Worm (Caenorhabditis elegans): Measurements from ENCODE around the gene alg-1.

Gene alg-1

ce11 chrX:13937350-13937749 lies 11.6 kb upstream of the alg-1 start:
- no peak for TF ChIP-seq mbf-1 (tag; optimal IDR thresholded peaks at IDR 0.05)
- TF ChIP-seq lin-39 (tag; optimal IDR thresholded peaks at IDR 0.05), result no peak
- TF ChIP-seq C34F6.9 (tag; optimal IDR thresholded peaks at IDR 0.05), result no peak
- TF ChIP-seq lin-13 (GFP tag; optimal IDR thresholded peaks at IDR 0.05), result no peak
- TF ChIP-seq ceh-16 (tag; optimal IDR thresholded peaks at IDR 0.05), result no peak
- TF ChIP-seq peb-1 (tag; optimal IDR thresholded peaks at IDR 0.05), result no peak
- no peak for TF ChIP-seq nhr-237 (tag; optimal IDR thresholded peaks at IDR 0.05)
- no peak for TF ChIP-seq lin-11 (tag; optimal IDR thresholded peaks at IDR 0.05)
- no peak for TF ChIP-seq nhr-25 (tag; optimal IDR thresholded peaks at IDR 0.05)
- TF ChIP-seq sma-9 (GFP tag; optimal IDR thresholded peaks at IDR 0.05), result peak; percentile 86
- no peak for TF ChIP-seq sma-9 (tag; optimal IDR thresholded peaks at IDR 0.05)
- TF ChIP-seq unc-55 (GFP tag; optimal IDR thresholded peaks at IDR 0.05), result no peak
- TF ChIP-seq nhr-11 (tag; optimal IDR thresholded peaks at IDR 0.05), result no peak
- TF ChIP-seq ztf-4 (tag; optimal IDR thresholded peaks at IDR 0.05), result no peak
- TF ChIP-seq zag-1 (tag; optimal IDR thresholded peaks at IDR 0.05), result no peak
- no peak for TF ChIP-seq nhr-12 (tag; optimal IDR thresholded peaks at IDR 0.05)
- no peak for TF ChIP-seq sem-4 (tag; optimal IDR thresholded peaks at IDR 0.05)
- no peak for TF ChIP-seq unc-39 (tag; optimal IDR thresholded peaks at IDR 0.05)
- TF ChIP-seq sma-3 (GFP tag; optimal IDR thresholded peaks at IDR 0.05), result peak; percentile 17
- no peak for TF ChIP-seq elt-1 (tag; optimal IDR thresholded peaks at IDR 0.05)
- no peak for TF ChIP-seq R02D3.7 (tag; optimal IDR thresholded peaks at IDR 0.05)
- peak; percentile 54 for TF ChIP-seq fos-1 (tag; optimal IDR thresholded peaks at IDR 0.05)
- no peak for TF ChIP-seq dmd-4 (tag; optimal IDR thresholded peaks at IDR 0.05)
- TF ChIP-seq elt-3 (tag; optimal IDR thresholded peaks at IDR 0.05), result peak; percentile 59
- TF ChIP-seq F13H6.1 (tag; optimal IDR thresholded peaks at IDR 0.05), result no peak
- no peak for TF ChIP-seq mab-5 (tag; optimal IDR thresholded peaks at IDR 0.05)
- no peak for TF ChIP-seq egl-27 (tag; optimal IDR thresholded peaks at IDR 0.05)
- TF ChIP-seq alr-1 (tag; optimal IDR thresholded peaks at IDR 0.05), result no peak
- no peak for TF ChIP-seq snpc-4 (tag; optimal IDR thresholded peaks at IDR 0.05)
- no peak for TF ChIP-seq nhr-77 (tag; optimal IDR thresholded peaks at IDR 0.05)
- no peak for TF ChIP-seq ZK546.5 (tag; optimal IDR thresholded peaks at IDR 0.05)
- TF ChIP-seq ztf-11 (tag; optimal IDR thresholded peaks at IDR 0.05), result no peak
- peak; percentile 22 for TF ChIP-seq crh-2 (tag; optimal IDR thresholded peaks at IDR 0.05)
- no peak for TF ChIP-seq mdl-1 (tag; optimal IDR thresholded peaks at IDR 0.05)
- no peak for TF ChIP-seq nhr-23 (tag; optimal IDR thresholded peaks at IDR 0.05)
- TF ChIP-seq aly-2 (tag; optimal IDR thresholded peaks at IDR 0.05), result no peak

ce11 chrX:13937910-13938309 lies 11.0 kb upstream of the alg-1 start:
- TF ChIP-seq elt-3 (tag; optimal IDR thresholded peaks at IDR 0.05) (peak; percentile 9), nhr-21 (tag; optimal IDR thresholded peaks at IDR 0.05) (peak; percentile 33), ztf-1 (GFP tag; conservative IDR thresholded peaks at IDR 0.05) (no peak), lsy-2 (tag; optimal IDR thresholded peaks at IDR 0.05) (peak in 1 of 2 experiments; percentile 31), ceh-16 (tag; optimal IDR thresholded peaks at IDR 0.05) (no peak)

- TF ChIP-seq nhr-25 (tag; optimal IDR thresholded peaks at IDR 0.05) (peak; percentile 19), ceh-16 (tag; optimal IDR thresholded peaks at IDR 0.05) (no peak), nhr-21 (tag; optimal IDR thresholded peaks at IDR 0.05) (peak; percentile 19), sma-3 (GFP tag; optimal IDR thresholded peaks at IDR 0.05) (peak; percentile 5)
These were observed 9.5 kb upstream of the alg-1 start for ce11 chrX:13939388-13939787.

ce11 chrX:13940287-13940686 lies 8.6 kb upstream of the alg-1 start:
- TF ChIP-seq nhr-12 (tag; optimal IDR thresholded peaks at IDR 0.05) (no peak), snpc-4 (tag; optimal IDR thresholded peaks at IDR 0.05) (no peak), nhr-6 (tag; optimal IDR thresholded peaks at IDR 0.05) (no peak), nhr-21 (tag; optimal IDR thresholded peaks at IDR 0.05) (peak; percentile 9)

Measured in whole organism, L2 larva.